Worm (Caenorhabditis elegans) whole organism, L4 larva: Measurements from ENCODE around the gene ZK742.7.
A peak's percentile ranks its signal among the peaks of the same experiment; 100 is the strongest.

ENCODE experiments used
- D1046.2 ChIP-seq: fragments of 200-800 bp; sonication (Bioruptor generic); IDR thresholded peaks from 2 replicates; pipeline ENCODE4 v1.3.6; 2022; ENCODE audit warnings: missing genetic modification characterization, missing compliant biosample characterization
- F37D6.2 ChIP-seq: sonication (generic microtip); optimal IDR thresholded peaks from 2 replicates; lab custom pipeline; 2016; ENCODE audit warnings: mild to moderate bottlenecking, missing genetic modification characterization, missing compliant biosample characterization
- F49E8.2 ChIP-seq: sonication (generic microtip); optimal IDR thresholded peaks from 2 replicates; lab custom pipeline; 2016; ENCODE audit warnings: missing compliant biosample characterization, mild to moderate bottlenecking, missing genetic modification characterization, borderline replicate concordance
- Y105C5A.15 ChIP-seq: fragments of 200-800 bp; sonication (Bioruptor generic); IDR thresholded peaks from 2 replicates; pipeline ENCODE4 v1.3.6; 2022; ENCODE audit warnings: missing genetic modification characterization, missing compliant biosample characterization
- Y75B8A.6 ChIP-seq: fragments of 200-800 bp; sonication (Bioruptor generic); IDR thresholded peaks from 2 replicates; pipeline ENCODE4 v1.3.6; 2022; ENCODE audit warnings: missing genetic modification reagents, missing genetic modification characterization, missing compliant biosample characterization
- aha-1 ChIP-seq: fragments of 150-350 bp; peaks from one replicate; lab custom pipeline; 2014; ENCODE audit warnings: missing biosample characterization, missing genetic modification characterization
- ama-1 ChIP-seq: fragments of 150-350 bp; optimal IDR thresholded peaks from 2 replicates; lab custom pipeline; 2014; ENCODE audit warnings: inconsistent platforms, mixed read lengths
- arid-1 ChIP-seq: fragments of 200-800 bp; sonication (Bioruptor generic); conservative IDR thresholded peaks from 2 replicates; pipeline ENCODE4 v1.3.6; 2022; ENCODE audit warnings: missing genetic modification reagents, missing genetic modification characterization, missing compliant biosample characterization
- ctbp-1 ChIP-seq: fragments of 200-800 bp; sonication (Bioruptor generic); IDR thresholded peaks from 2 replicates; pipeline ENCODE4 v1.3.6; 2022; ENCODE audit warnings: missing genetic modification reagents, missing genetic modification characterization, missing compliant biosample characterization
- daf-19 ChIP-seq: fragments of 200-800 bp; sonication (Bioruptor generic); conservative IDR thresholded peaks from 2 replicates; pipeline ENCODE4 v1.3.6; 2022; ENCODE audit warnings: missing genetic modification characterization, missing compliant biosample characterization
- dmd-8 ChIP-seq: fragments of 200-800 bp; sonication (Bioruptor generic); IDR thresholded peaks from 2 replicates; pipeline ENCODE4 v1.3.6; 2022; ENCODE audit warnings: missing genetic modification characterization, missing compliant biosample characterization
- fos-1 ChIP-seq: fragments of 150-350 bp; optimal IDR thresholded peaks from 2 replicates; lab custom pipeline; 2014; ENCODE audit warnings: missing biosample characterization, missing genetic modification characterization
- hlh-11 ChIP-seq: fragments of 200-800 bp; sonication (Bioruptor generic); optimal IDR thresholded peaks from 2 replicates; lab custom pipeline; 2018; ENCODE audit warnings: mild to moderate bottlenecking, missing genetic modification characterization, missing compliant biosample characterization
- hlh-30 ChIP-seq: sonication (generic microtip); optimal IDR thresholded peaks from 2 replicates; lab custom pipeline; 2017; ENCODE audit warnings: antibody characterized with exemption, mild to moderate bottlenecking, missing genetic modification characterization, missing compliant biosample characterization; ENCODE audit not compliant: insufficient read depth
- jun-1 ChIP-seq: fragments of 150-350 bp; optimal IDR thresholded peaks from 2 replicates; lab custom pipeline; 2014; ENCODE audit warnings: missing biosample characterization, missing genetic modification reagents, missing genetic modification characterization
- lim-7 ChIP-seq: fragments of 200-800 bp; sonication (Bioruptor generic); IDR thresholded peaks from 2 replicates; pipeline ENCODE4 v1.3.6; 2022; ENCODE audit warnings: missing genetic modification characterization, missing compliant biosample characterization
- lin-15B ChIP-seq: fragments of 150-350 bp; sonication (generic microtip); optimal IDR thresholded peaks from 3 replicates; lab custom pipeline; 2014; ENCODE audit warnings: missing biosample characterization, missing genetic modification characterization
- lin-38 ChIP-seq: fragments of 200-800 bp; sonication (Bioruptor generic); IDR thresholded peaks from 2 replicates; pipeline ENCODE4 v1.3.6; 2022; ENCODE audit warnings: missing genetic modification reagents, missing genetic modification characterization, missing compliant biosample characterization
- lin-39 ChIP-seq: fragments of 150-350 bp; optimal IDR thresholded peaks from 2 replicates; lab custom pipeline; 2014; ENCODE audit warnings: missing biosample characterization, missing genetic modification reagents, missing genetic modification characterization
- mdt-29 ChIP-seq: fragments of 200-800 bp; sonication (Bioruptor generic); IDR thresholded peaks from 2 replicates; pipeline ENCODE4 v1.3.6; 2022; ENCODE audit warnings: missing genetic modification reagents, missing genetic modification characterization, missing compliant biosample characterization
- mes-2 ChIP-seq: sonication (generic microtip); optimal IDR thresholded peaks from 2 replicates; lab custom pipeline; 2016; ENCODE audit warnings: missing genotype, mild to moderate bottlenecking, missing genetic modification characterization, missing compliant biosample characterization; ENCODE audit not compliant: poor library complexity, severe bottlenecking
- nhr-28 ChIP-seq: fragments of 150-350 bp; optimal IDR thresholded peaks from 2 replicates; lab custom pipeline; 2014; ENCODE audit warnings: missing biosample characterization, missing genetic modification characterization
- nhr-42 ChIP-seq: fragments of 200-800 bp; sonication (Bioruptor generic); IDR thresholded peaks from 2 replicates; pipeline ENCODE4 v1.3.6; 2022; ENCODE audit warnings: missing genetic modification characterization, missing compliant biosample characterization
- nhr-48 ChIP-seq: sonication (generic microtip); optimal IDR thresholded peaks from 2 replicates; lab custom pipeline; 2016; ENCODE audit warnings: mild to moderate bottlenecking, missing genetic modification characterization, missing compliant biosample characterization
- nhr-77 ChIP-seq: fragments of 150-350 bp; optimal IDR thresholded peaks from 2 replicates; lab custom pipeline; 2014; ENCODE audit warnings: missing biosample characterization, missing genetic modification characterization
- pha-4 ChIP-seq, 2 experiments: fragments of 150-350 bp in 1 of 2; fragments of 200-800 bp in 1 of 2; sonication (Bioruptor generic) in 1 of 2; IDR thresholded peaks in 1 of 2; optimal IDR thresholded peaks in 1 of 2; 2 replicates each; pipeline versions ENCODE4 v1.3.6 to Lab custom; 2014 to 2022; ENCODE audit warnings: missing genetic modification characterization in 2 of 2, missing genetic modification reagents in 2 of 2, missing biosample characterization in 1 of 2, missing compliant biosample characterization in 1 of 2
- pqm-1 ChIP-seq: sonication (generic microtip); optimal IDR thresholded peaks from 2 replicates; lab custom pipeline; 2017; ENCODE audit warnings: missing biosample characterization, missing genetic modification characterization
- skn-1 ChIP-seq: fragments of 150-350 bp; optimal IDR thresholded peaks from 2 replicates; lab custom pipeline; 2014; ENCODE audit warnings: missing biosample characterization, missing genetic modification characterization
- snpc-1.2 ChIP-seq: fragments of 200-800 bp; sonication (Bioruptor generic); IDR thresholded peaks from 2 replicates; pipeline ENCODE4 v1.3.6; 2022; ENCODE audit warnings: missing genetic modification reagents, missing genetic modification characterization, missing compliant biosample characterization
- spr-1 ChIP-seq: sonication (generic microtip); optimal IDR thresholded peaks from 2 replicates; lab custom pipeline; 2016; ENCODE audit warnings: mild to moderate bottlenecking, missing genetic modification characterization, missing compliant biosample characterization
- spr-3 ChIP-seq: fragments of 200-800 bp; sonication (Bioruptor generic); optimal IDR thresholded peaks from 2 replicates; lab custom pipeline; 2018; ENCODE audit warnings: mild to moderate bottlenecking, missing genetic modification characterization, missing compliant biosample characterization
- tag-97 ChIP-seq: fragments of 200-800 bp; sonication (Bioruptor generic); IDR thresholded peaks from 2 replicates; pipeline ENCODE4 v1.3.6; 2022; ENCODE audit warnings: missing genetic modification characterization, missing compliant biosample characterization
- unc-62 ChIP-seq, 3 experiments: fragments of 150-350 bp in 1 of 3; sonication (generic microtip); optimal IDR thresholded peaks in 2 of 3; peaks in 1 of 3; 1 replicate in 1 of 3; 2 replicates in 2 of 3; lab custom pipeline; 2014 to 2017; ENCODE audit warnings: missing biosample characterization in 3 of 3, missing genetic modification characterization in 3 of 3, missing genetic modification reagents in 3 of 3, missing genotype in 1 of 3
- zfp-3 ChIP-seq: fragments of 200-800 bp; sonication (Bioruptor generic); conservative IDR thresholded peaks from 2 replicates; pipeline ENCODE4 v1.3.6; 2022; ENCODE audit warnings: missing genetic modification reagents, missing genetic modification characterization, missing compliant biosample characterization
- ztf-7 ChIP-seq: fragments of 150-350 bp; optimal IDR thresholded peaks from 2 replicates; lab custom pipeline; 2014; ENCODE audit warnings: missing biosample characterization, missing genetic modification characterization

ZK742.7 gene

ce11 chrV:7776029-7776628 is 22.1 kb upstream of the ZK742.7 start, which contains the start of the genes rpl-39 and rps-30 (continued):
- TF ChIP-seq tag-97 (GFP tag; lab: Robert Waterston, UW), result no peak
- peak; percentile 4 for TF ChIP-seq jun-1 (tag; lab: Kevin White, UChicago)
- TF ChIP-seq spr-3 (GFP tag; lab: Kevin White, UChicago), result no peak
- peak; percentile 74; the same call in 1 of the 2 replicates for TF ChIP-seq nhr-42 (GFP tag; lab: Robert Waterston, UW)
- TF ChIP-seq lin-15B, result no peak
- TF ChIP-seq snpc-1.2, result no peak
- TF ChIP-seq F37D6.2 (tag; lab: Kevin White, UChicago), result peak; percentile 16
- TF ChIP-seq nhr-77, result peak; percentile 96
- TF ChIP-seq pqm-1 (tag; lab: Kevin White, UChicago), result peak; percentile 11
- peak; percentile 16 for TF ChIP-seq nhr-48 (tag; lab: Kevin White, UChicago)
- TF ChIP-seq spr-1 (tag; lab: Kevin White, UChicago), result peak; percentile 69
- TF ChIP-seq D1046.2, result no peak
- TF ChIP-seq, all 104 proteins: peak for 43

ce11 chrV:7777098-7777497 is 21.1 kb upstream of the ZK742.7 start, which contains the start of gene C26F1.3:
C26F1.3 (plus strand) TSS chrV:7777300.
- TF ChIP-seq snpc-1.2 (peak; percentile 12; the same call in 1 of the 2 replicates), Y75B8A.6 (0 out of 2 replicates have a peak, but pooled peaks have one; percentile 42), mdt-29 (GFP tag; lab: Robert Waterston, UW) (0 out of 2 replicates have a peak, but pooled peaks have one; percentile 16), mes-2 (peak; percentile 4), lim-7 (no peak), hlh-11 (tag; lab: Kevin White, UChicago) (no peak), Y105C5A.15 (GFP tag; lab: Robert Waterston, UW) (peak; percentile 35; the same call in 1 of the 2 replicates), arid-1 (GFP tag; lab: Robert Waterston, UW) (0 out of 2 replicates have a peak, but pooled peaks have one; percentile 29), F37D6.2 (tag; lab: Kevin White, UChicago) (no peak), ama-1 (lab: Kevin White, UChicago) (peak; percentile 60), nhr-48 (tag; lab: Kevin White, UChicago) (no peak), lin-38 (GFP tag; lab: Robert Waterston, UW) (peak; percentile 29; the same call in 1 of the 2 replicates), dmd-8 (0 out of 2 replicates have a peak, but pooled peaks have one; percentile 27)

ce11 chrV:7778999-7779398 is 19.2 kb upstream of the ZK742.7 start:
- TF ChIP-seq F49E8.2 (tag; lab: Kevin White, UChicago) (peak; percentile 39), daf-19 (no peak), aha-1 (peak; percentile 57), nhr-28 (tag; lab: Kevin White, UChicago) (peak; percentile 37), skn-1 (tag; lab: Kevin White, UChicago) (no peak), pha-4 (GFP tag; IDR thresholded peaks at IDR 0.05; lab: Robert Waterston, UW) (0 out of 2 replicates have a peak, but pooled peaks have one; percentile 12), pha-4 (tag; optimal IDR thresholded peaks at IDR 0.05; lab: Kevin White, UChicago) (no peak), lin-38 (GFP tag; lab: Robert Waterston, UW) (peak; percentile 48; the same call in 1 of the 2 replicates)

ce11 chrV:7781511-7781910 is 16.7 kb upstream of the ZK742.7 start, which contains the start of gene cyp-32A1:
cyp-32A1 (plus strand) TSS chrV:7781811.
- TF ChIP-seq fos-1 (tag; lab: Kevin White, UChicago), result no peak
- no peak for TF ChIP-seq ctbp-1 (GFP tag; lab: Robert Waterston, UW)
- no peak for TF ChIP-seq pqm-1 (tag; lab: Kevin White, UChicago)
- TF ChIP-seq ztf-7 (tag; lab: Kevin White, UChicago), result no peak
- no peak for TF ChIP-seq F37D6.2 (tag; lab: Kevin White, UChicago)
- TF ChIP-seq zfp-3, result no peak

- TF ChIP-seq nhr-28 (tag; lab: Kevin White, UChicago) (no peak), hlh-30 (tag; lab: Kevin White, UChicago) (no peak), unc-62 (GFP tag; optimal IDR thresholded peaks at IDR 0.05 in 1 of 2; lab: Kevin White, UChicago) (peak in 1 of 2 experiments; percentile 2), unc-62 (tag; optimal IDR thresholded peaks at IDR 0.05; lab: Kevin White, UChicago) (no peak), zfp-3 (no peak), lin-39 (tag; lab: Kevin White, UChicago) (no peak)
Measured at ce11 chrV:7785117-7785516, 13.1 kb upstream of the ZK742.7 start, which contains the start of gene C26F1.1. C26F1.1 (plus strand) TSS chrV:7785417.
